Worm (Caenorhabditis elegans) whole organism, midembryonic: ENCODE results near the gene zip-3.
"Not testable (repeated sequence)": the region's sequence is repeated elsewhere in the genome, so short reads cannot be mapped to it uniquely, and the experiment has no call there.

Source experiments
- T22C8.4 ChIP-seq: fragments of 200-800 bp; sonication (Bioruptor generic); IDR thresholded peaks from 2 replicates; pipeline ENCODE4 v1.3.6; 2022; ENCODE audit warnings: missing genetic modification characterization, missing compliant biosample characterization
- cog-1 ChIP-seq: sonication (generic microtip); optimal IDR thresholded peaks from 2 replicates; lab custom pipeline; 2016; ENCODE audit warnings: missing genetic modification characterization, missing compliant biosample characterization
- flt-1 ChIP-seq: fragments of 200-800 bp; sonication (Bioruptor generic); IDR thresholded peaks from 2 replicates; pipeline ENCODE4 v1.3.6; 2022; ENCODE audit warnings: missing genetic modification characterization, missing compliant biosample characterization
- klf-2 ChIP-seq: fragments of 200-800 bp; sonication (Bioruptor generic); conservative IDR thresholded peaks from 2 replicates; pipeline ENCODE4 v1.3.6; 2022; ENCODE audit warnings: missing genetic modification reagents, missing genetic modification characterization, missing compliant biosample characterization
- med-1 ChIP-seq: sonication (generic microtip); optimal IDR thresholded peaks from 2 replicates; lab custom pipeline; 2017; ENCODE audit warnings: missing genetic modification characterization, mild to moderate bottlenecking, missing compliant biosample characterization, antibody characterized with exemption, missing genetic modification reagents; ENCODE audit not compliant: insufficient read depth
- ref-1 ChIP-seq: fragments of 200-800 bp; sonication (Bioruptor generic); conservative IDR thresholded peaks from 2 replicates; pipeline ENCODE4 v1.3.6; 2022; ENCODE audit warnings: missing genetic modification reagents, missing genetic modification characterization, missing compliant biosample characterization
- tab-1 ChIP-seq: fragments of 200-800 bp; sonication (Bioruptor generic); IDR thresholded peaks from 2 replicates; pipeline ENCODE4 v1.3.6; 2022; ENCODE audit warnings: missing genetic modification characterization, missing compliant biosample characterization
- ztf-23 ChIP-seq: fragments of 200-800 bp; sonication (Bioruptor generic); IDR thresholded peaks from 2 replicates; pipeline ENCODE4 v1.3.6; 2022; ENCODE audit warnings: missing genetic modification reagents, missing genetic modification characterization, missing compliant biosample characterization
- ztf-29 ChIP-seq: fragments of 200-800 bp; sonication (Bioruptor generic); IDR thresholded peaks from 2 replicates; pipeline ENCODE4 v1.3.6; 2022; ENCODE audit warnings: missing genetic modification reagents, missing genetic modification characterization, missing compliant biosample characterization

The zip-3 gene

DNA sequence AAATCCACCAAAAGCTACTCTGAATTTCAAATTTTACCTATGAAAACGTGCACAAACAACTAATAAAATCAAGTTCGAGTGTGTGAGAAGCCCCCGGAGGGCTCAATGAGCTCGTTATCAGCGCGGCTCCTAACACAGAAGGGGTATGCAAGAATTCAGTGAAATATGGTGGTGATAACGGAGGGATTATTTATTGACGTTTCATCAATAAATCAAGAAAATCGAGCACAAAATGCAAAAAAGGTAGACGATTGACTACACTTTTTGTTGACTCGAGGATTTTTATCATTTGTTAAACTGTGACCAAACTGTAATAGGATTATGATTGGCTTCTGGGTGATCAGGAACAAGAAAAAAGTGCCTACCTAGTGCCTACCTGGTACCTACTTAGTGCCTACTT is at the start of gene zip-3:
Gene zip-3, minus strand, starts transcription at position 21 of the 400 bp plus-strand sequence.
- TF ChIP-seq flt-1 (GFP tag; lab: Robert Waterston, UW) (no peak), ztf-23 (GFP tag; lab: Robert Waterston, UW) (no peak), T22C8.4 (GFP tag; lab: Robert Waterston, UW) (no peak), med-1 (no peak), ztf-29 (GFP tag; lab: Robert Waterston, UW) (no peak), ref-1 (GFP tag; lab: Robert Waterston, UW) (no peak), cog-1 (no peak), klf-2 (no peak), tab-1 (GFP tag; lab: Robert Waterston, UW) (no peak)

DNA sequence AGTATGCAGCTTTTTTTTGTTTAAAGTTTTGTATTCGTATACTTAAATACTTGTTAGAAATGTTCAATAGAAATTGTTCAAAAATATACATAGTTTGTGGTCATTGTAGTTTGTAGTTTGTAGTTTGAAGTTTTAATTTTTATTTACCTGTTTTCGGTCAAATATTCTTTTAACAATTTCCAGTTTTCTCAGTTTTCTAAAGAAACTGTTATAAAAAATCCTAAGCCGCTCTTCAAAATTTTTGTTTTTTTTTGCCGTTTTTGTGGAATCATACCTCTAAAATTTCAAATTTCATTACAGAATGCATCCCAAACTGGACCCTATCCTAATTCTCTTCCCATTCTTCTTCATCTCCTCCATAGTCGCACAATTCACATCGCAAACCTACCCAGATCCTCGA is 49.0 kb upstream of the zip-3 start, which contains the start of gene F01D5.6:
Gene F01D5.6, plus strand, starts transcription at position 301 of the 400 bp plus-strand sequence.
- TF ChIP-seq T22C8.4 (GFP tag; lab: Robert Waterston, UW) (no peak), klf-2 (no peak), med-1 (no peak), ztf-23 (GFP tag; lab: Robert Waterston, UW) (no peak), ztf-29 (GFP tag; lab: Robert Waterston, UW) (no peak), cog-1 (no peak), tab-1 (GFP tag; lab: Robert Waterston, UW) (no peak), flt-1 (GFP tag; lab: Robert Waterston, UW) (no peak), ref-1 (GFP tag; lab: Robert Waterston, UW) (no peak)

DNA sequence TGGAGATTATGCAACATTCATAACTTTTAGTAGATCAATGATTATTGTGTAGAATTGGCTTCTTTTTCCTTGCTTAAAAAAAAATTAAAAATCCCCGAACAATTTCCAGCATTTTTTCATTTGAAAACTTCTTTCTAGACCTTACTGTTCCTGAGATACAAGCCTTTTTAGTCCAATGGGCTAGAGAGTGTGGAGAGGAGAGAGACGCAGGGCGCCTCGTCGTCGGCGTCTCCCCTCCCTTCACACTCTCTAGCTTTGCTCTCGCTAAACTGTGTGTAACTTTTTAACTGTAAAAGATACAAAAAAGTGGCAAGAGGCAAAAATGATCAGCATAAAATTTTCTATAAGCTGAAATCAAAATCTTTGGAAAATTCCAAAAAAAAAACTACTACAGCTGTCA is 47.9 kb upstream of the zip-3 start:
- TF ChIP-seq med-1, result no peak

DNA sequence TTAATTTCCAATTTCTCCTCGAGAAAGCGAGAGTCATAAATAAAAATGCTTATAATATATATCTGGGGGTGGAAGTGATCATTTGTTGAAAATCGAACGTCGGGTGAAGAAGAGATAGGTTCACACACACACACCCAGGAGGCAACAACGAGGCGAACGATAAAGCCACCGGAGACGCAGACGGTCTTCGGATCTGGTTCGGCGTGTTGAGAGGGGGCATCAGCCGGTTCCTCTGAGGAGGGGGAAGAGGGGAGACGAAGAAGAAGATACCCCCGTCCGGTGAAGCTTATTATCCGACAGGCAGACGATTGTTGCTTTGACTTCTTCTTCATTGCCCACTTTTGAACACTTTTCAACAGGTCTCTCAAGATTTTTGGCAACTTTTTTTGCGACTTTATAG is 47.5 kb upstream of the zip-3 start:
- TF ChIP-seq tab-1 (GFP tag; lab: Robert Waterston, UW) (no peak), ztf-23 (GFP tag; lab: Robert Waterston, UW) (no peak), T22C8.4 (GFP tag; lab: Robert Waterston, UW) (no peak), cog-1 (no peak), med-1 (no peak), ztf-29 (GFP tag; lab: Robert Waterston, UW) (no peak), klf-2 (no peak), flt-1 (GFP tag; lab: Robert Waterston, UW) (no peak), ref-1 (GFP tag; lab: Robert Waterston, UW) (no peak)

DNA sequence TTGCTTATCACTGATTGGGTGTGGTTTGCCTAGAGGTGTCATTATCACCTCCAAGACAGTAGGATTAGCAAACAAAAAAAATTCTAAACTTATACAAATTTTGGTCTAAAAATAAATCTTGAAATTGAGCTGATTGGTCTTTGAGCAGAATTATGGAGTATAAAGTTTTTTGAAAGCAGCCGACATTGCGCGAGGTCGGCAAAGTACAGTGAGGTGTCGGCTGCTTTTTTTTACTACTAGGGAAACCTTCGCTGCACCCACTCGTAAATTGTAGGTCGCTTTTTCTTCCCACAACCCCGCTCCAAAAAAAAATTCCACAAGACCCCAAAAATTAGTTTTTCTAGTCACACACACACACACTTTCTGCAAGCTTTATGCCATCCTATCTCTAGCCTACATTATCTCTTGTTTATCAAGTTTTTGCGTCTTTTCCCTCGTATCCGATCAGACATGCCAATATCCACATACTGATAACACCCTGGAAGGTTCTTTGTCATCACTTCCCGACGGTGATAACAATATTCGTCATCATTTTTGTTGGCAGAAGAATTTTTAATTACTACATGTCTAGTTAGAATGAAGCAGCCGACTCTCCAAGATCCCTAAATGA is 46.7 kb upstream of the zip-3 start:
- TF ChIP-seq T22C8.4 (GFP tag; lab: Robert Waterston, UW) (no peak), med-1 (no peak), tab-1 (GFP tag; lab: Robert Waterston, UW) (no peak), klf-2 (no peak), ztf-29 (GFP tag; lab: Robert Waterston, UW) (no peak), cog-1 (no peak), ztf-23 (GFP tag; lab: Robert Waterston, UW) (no peak), ref-1 (GFP tag; lab: Robert Waterston, UW) (no peak), flt-1 (GFP tag; lab: Robert Waterston, UW) (no peak)

DNA sequence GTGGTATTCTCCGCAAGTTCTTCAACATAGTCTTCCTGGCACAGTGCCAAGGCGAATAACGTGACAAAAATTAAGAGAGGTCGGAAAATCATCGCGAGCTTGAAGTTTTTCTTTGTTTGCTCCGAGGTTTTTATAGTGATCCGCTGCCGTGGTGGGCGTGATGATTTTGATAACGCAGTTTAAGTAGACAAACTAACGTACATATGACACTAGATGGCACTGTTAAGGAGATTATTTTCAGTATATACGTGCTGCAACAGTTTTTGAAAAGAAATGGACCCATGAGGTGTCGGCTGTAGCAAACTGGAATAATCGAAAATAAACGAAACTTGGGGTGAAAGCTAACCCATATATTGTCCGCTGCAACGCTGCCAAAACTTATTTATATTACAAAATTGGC is 44.9 kb upstream of the zip-3 start, which contains the start of gene F01D5.5:
Gene F01D5.5, minus strand, starts transcription at position 101 of the 400 bp plus-strand sequence.
- TF ChIP-seq tab-1 (GFP tag; lab: Robert Waterston, UW) (no peak), flt-1 (GFP tag; lab: Robert Waterston, UW) (no peak), ztf-23 (GFP tag; lab: Robert Waterston, UW) (no peak), klf-2 (no peak), med-1 (no peak), ref-1 (GFP tag; lab: Robert Waterston, UW) (no peak), T22C8.4 (GFP tag; lab: Robert Waterston, UW) (no peak), cog-1 (no peak), ztf-29 (GFP tag; lab: Robert Waterston, UW) (no peak)

DNA sequence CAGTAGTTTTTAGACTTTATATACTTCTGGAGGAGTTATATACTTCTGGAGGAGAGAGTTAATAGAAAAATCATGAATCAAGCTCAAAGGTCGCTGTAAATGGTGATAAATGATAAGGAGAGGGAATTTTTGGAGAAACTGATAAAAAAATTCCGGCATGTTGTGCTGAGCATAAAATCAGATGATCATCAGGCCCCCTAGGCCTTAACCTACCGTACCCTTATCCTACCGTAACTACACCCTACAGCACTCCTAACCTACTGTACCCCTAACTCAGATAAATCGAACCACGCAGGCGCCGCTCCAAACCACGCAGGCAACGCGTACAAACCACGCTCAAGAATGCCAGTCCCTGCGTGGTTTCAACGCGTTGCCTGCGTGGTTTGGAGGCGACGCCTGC is 42.8 kb upstream of the zip-3 start, which contains the start of gene F01D5.3:
Gene F01D5.3, minus strand, starts transcription at position 101 of the 400 bp plus-strand sequence.
- not testable (repeated sequence) for TF ChIP-seq cog-1; flt-1 (GFP tag; lab: Robert Waterston, UW); T22C8.4 (GFP tag; lab: Robert Waterston, UW)

DNA sequence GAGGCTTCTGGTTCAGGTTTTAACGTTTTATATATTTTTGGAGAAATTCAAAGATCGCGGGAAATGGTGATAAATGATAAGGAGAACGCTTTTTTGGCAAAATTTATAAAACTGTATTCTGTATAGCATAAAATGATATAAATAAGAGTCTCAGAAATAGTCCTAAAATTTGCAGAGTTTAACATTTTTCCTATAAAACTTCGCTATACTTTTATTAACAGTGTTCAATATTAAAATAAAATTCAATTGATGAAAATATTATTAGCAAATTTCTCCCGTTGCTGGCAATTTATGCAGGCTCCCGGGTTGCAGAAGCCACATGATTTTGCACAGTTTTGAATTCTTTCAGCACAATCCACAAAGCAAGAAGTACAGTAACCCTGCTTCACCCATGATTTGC is 41.7 kb upstream of the zip-3 start, which contains the start of gene F01D5.2:
Gene F01D5.2, minus strand, starts transcription at position 101 of the 400 bp plus-strand sequence.
- no peak for TF ChIP-seq med-1
- no peak for TF ChIP-seq tab-1 (GFP tag; lab: Robert Waterston, UW)
- TF ChIP-seq klf-2, result no peak
- TF ChIP-seq ref-1 (GFP tag; lab: Robert Waterston, UW), result no peak
- no peak for TF ChIP-seq cog-1
- no peak for TF ChIP-seq T22C8.4 (GFP tag; lab: Robert Waterston, UW)
- TF ChIP-seq flt-1 (GFP tag; lab: Robert Waterston, UW), result no peak
- TF ChIP-seq ztf-29 (GFP tag; lab: Robert Waterston, UW), result no peak

DNA sequence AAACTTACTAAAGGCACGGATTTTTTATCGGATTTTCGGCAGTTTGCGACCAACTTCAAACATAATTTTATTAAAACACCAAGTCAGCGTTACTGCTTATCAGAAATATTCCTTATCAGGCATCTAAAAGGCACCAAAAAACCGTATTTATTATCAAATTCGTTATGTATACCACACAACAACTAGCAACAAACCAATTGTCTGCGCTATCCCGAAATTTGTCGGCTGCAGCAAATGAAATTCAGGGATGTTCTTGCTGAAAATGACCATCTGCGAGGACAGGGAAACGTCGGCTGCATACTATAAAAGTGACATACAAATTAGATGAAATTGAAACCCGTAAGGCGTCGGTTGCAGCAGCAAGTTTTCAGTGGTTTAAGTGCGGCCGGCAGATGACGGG is 40.7 kb upstream of the zip-3 start:
- TF ChIP-seq T22C8.4 (GFP tag; lab: Robert Waterston, UW) (no peak), ztf-29 (GFP tag; lab: Robert Waterston, UW) (no peak), ztf-23 (GFP tag; lab: Robert Waterston, UW) (no peak), klf-2 (no peak), med-1 (no peak), cog-1 (no peak), ref-1 (GFP tag; lab: Robert Waterston, UW) (no peak), tab-1 (GFP tag; lab: Robert Waterston, UW) (no peak), flt-1 (GFP tag; lab: Robert Waterston, UW) (no peak)

DNA sequence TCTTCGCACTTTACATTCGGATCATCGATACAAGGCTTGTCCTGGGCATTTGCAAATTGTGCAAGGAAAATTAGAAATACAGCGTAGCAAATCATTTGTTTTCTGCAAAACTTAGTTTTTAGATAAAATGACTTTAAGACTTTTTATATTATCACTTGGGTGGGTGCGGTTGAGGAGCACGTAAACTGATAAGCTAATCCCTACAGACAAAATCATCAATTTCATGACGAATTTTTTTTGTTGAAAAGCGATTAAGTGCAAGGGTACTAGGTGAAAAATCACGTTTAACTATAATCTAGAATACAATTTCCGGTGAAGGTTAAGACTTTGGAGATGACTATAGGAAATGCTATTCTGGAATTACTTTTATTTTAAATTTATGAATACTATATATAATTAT is 40.2 kb upstream of the zip-3 start, which contains the start of gene F01D5.1:
Gene F01D5.1, minus strand, starts transcription at position 105 of the 400 bp plus-strand sequence.
- TF ChIP-seq klf-2 (no peak), flt-1 (GFP tag; lab: Robert Waterston, UW) (no peak), T22C8.4 (GFP tag; lab: Robert Waterston, UW) (no peak), ref-1 (GFP tag; lab: Robert Waterston, UW) (no peak), cog-1 (no peak), ztf-29 (GFP tag; lab: Robert Waterston, UW) (no peak), tab-1 (GFP tag; lab: Robert Waterston, UW) (no peak), med-1 (no peak)
